Worm (Caenorhabditis elegans): Measurements from ENCODE around the gene C35D10.12.

DNA sequence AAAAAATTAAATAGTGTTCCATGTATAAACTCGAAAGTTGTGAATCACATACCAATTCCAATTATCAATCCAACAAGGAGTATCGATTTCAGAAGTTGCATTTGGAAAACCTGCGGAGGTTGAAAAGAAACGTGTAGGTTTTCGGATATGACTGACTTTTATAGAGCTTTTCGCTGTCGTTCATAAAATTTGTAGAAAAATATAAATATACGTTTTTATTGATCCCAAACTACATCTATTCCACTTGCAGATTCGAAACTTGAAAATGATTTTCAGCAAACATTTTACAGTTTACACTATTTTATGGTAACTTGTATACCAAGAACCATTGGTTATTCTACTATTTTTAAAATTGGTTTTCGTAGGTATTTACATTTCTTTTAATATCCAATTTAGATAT lies 32.4 kb downstream of the C35D10.12 start, which contains the start of gene clec-156:
- TF ChIP-seq sox-4 (tag; optimal IDR thresholded peaks at IDR 0.05), result no peak
- TF ChIP-seq F13H6.1 (tag; optimal IDR thresholded peaks at IDR 0.05), result no peak
- no peak for TF ChIP-seq T23F11.4 (GFP tag; optimal IDR thresholded peaks at IDR 0.05)
- no peak for TF ChIP-seq pha-4 (tag; optimal IDR thresholded peaks at IDR 0.05)
- no peak for TF ChIP-seq ttx-3 (tag; optimal IDR thresholded peaks at IDR 0.05)
- TF ChIP-seq nhr-11 (tag; optimal IDR thresholded peaks at IDR 0.05), result no peak
- TF ChIP-seq ets-4 (tag; optimal IDR thresholded peaks at IDR 0.05), result no peak
- no peak for TF ChIP-seq nfya-1 (tag; optimal IDR thresholded peaks at IDR 0.05)
- no peak for TF ChIP-seq elt-2 (tag; optimal IDR thresholded peaks at IDR 0.05)
- no peak for TF ChIP-seq ama-1 (optimal IDR thresholded peaks at IDR 0.05)
- no peak for TF ChIP-seq rnt-1 (tag; optimal IDR thresholded peaks at IDR 0.05)
